Fruit fly (Drosophila melanogaster): Measurements from ENCODE around the gene CG3407.

Gene CG3407

dm6 chr2L:3772937-3773623 lies 40.1 kb downstream of the CG3407 start (continued):
- TF ChIP-seq D (optimal IDR thresholded peaks at IDR 0.05) (no peak), D (GFP tag; optimal IDR thresholded peaks at IDR 0.05) (peak; percentile 49), Dll (GFP tag; IDR thresholded peaks at IDR 0.05; ENCODE audit: partially characterized antibody) (no peak), CG8944 (GFP tag; optimal IDR thresholded peaks at IDR 0.05) (no peak), CG12769 (tag; optimal IDR thresholded peaks at IDR 0.05) (peak; percentile 75), CG34422 (GFP tag; IDR thresholded peaks at IDR 0.05) (peak; percentile 23; the same call in 1 of the 3 replicates), Usf (GFP tag; optimal IDR thresholded peaks at IDR 0.05) (peak; percentile 29), CG11696 (GFP tag; IDR thresholded peaks at IDR 0.05) (no peak), GATAe (GFP tag; conservative IDR thresholded peaks at IDR 0.05) (no peak), shn (GFP tag; optimal IDR thresholded peaks at IDR 0.05) (no peak), danr (GFP tag; IDR thresholded peaks at IDR 0.05) (no peak), chinmo (GFP tag; IDR thresholded peaks at IDR 0.05; ENCODE audit: partially characterized antibody) (peak; percentile 94), Spps (tag; optimal IDR thresholded peaks at IDR 0.05) (peak; percentile 3), NC2β (GFP tag; optimal IDR thresholded peaks at IDR 0.05) (no peak), mirr (GFP tag; optimal IDR thresholded peaks at IDR 0.05) (no peak), CG3163 (GFP tag; optimal IDR thresholded peaks at IDR 0.05) (no peak), CG18262 (tag; optimal IDR thresholded peaks at IDR 0.05) (peak; percentile 82), Nf-YC (tag; optimal IDR thresholded peaks at IDR 0.05) (peak; percentile 53), CG9817 (tag; optimal IDR thresholded peaks at IDR 0.05) (no peak), pzg (GFP tag; optimal IDR thresholded peaks at IDR 0.05) (no peak), Dbx (GFP tag; IDR thresholded peaks at IDR 0.05) (no peak), vfl (GFP tag; optimal IDR thresholded peaks at IDR 0.05) (no peak), Hr51 (GFP tag; optimal IDR thresholded peaks at IDR 0.05) (peak in 1 of 2 experiments; percentile 79), CG11456 (GFP tag; IDR thresholded peaks at IDR 0.05) (no peak), Ada2b (GFP tag; IDR thresholded peaks at IDR 0.05) (no peak)

DNA sequence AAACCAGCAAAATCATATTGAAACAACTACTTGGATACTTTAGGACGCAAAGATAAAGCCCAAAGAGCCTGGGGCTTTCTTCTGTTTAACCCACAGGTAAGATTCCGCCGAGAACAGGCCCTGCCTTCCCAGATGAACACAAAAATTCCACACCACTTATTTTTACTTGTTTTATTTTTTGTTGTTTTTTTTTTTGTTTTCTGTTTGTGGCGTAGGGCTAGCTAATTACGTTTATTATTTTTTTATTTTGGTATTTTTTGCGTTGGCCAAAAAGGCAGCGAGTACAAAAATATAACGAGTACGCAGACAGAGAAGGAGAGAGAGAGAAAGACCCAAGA lies 40.6 kb downstream of the CG3407 start:
- TF ChIP-seq sima (GFP tag; optimal IDR thresholded peaks at IDR 0.05) (no peak), eve (GFP tag; optimal IDR thresholded peaks at IDR 0.05) (peak in 1 of 2 experiments; percentile 44), gem (tag; optimal IDR thresholded peaks at IDR 0.05) (no peak), CG7839 (tag; optimal IDR thresholded peaks at IDR 0.05) (no peak), MTF-1 (GFP tag; optimal IDR thresholded peaks at IDR 0.05; ENCODE audit: borderline replicate concordance) (no peak), sisA (GFP tag; IDR thresholded peaks at IDR 0.05) (no peak), sens (GFP tag) (peak; percentile 69), Gug (GFP tag; IDR thresholded peaks at IDR 0.05) (no peak), Scr (GFP tag; IDR thresholded peaks at IDR 0.05; ENCODE audit: partially characterized antibody) (no peak), stwl (tag; optimal IDR thresholded peaks at IDR 0.05) (peak; percentile 13), CG12155 (GFP tag; optimal IDR thresholded peaks at IDR 0.05) (peak; percentile 92)

dm6 chr2L:3772068-3772428 lies 41.2 kb downstream of the CG3407 start:
- TF ChIP-seq CG14014 (GFP tag; IDR thresholded peaks at IDR 0.05) (no peak), salm (tag; optimal IDR thresholded peaks at IDR 0.05) (no peak), CG12942 (GFP tag; optimal IDR thresholded peaks at IDR 0.05) (no peak), emc (GFP tag; optimal IDR thresholded peaks at IDR 0.05) (no peak), ewg (GFP tag; optimal IDR thresholded peaks at IDR 0.05) (no peak), inv (GFP tag; IDR thresholded peaks at IDR 0.05; ENCODE audit: partially characterized antibody) (no peak), sug (tag; optimal IDR thresholded peaks at IDR 0.05) (peak; percentile 5), sens-2 (GFP tag; IDR thresholded peaks at IDR 0.05) (0 out of 2 replicates have a peak, but pooled peaks have one; percentile 39), CG32772 (GFP tag; IDR thresholded peaks at IDR 0.05) (peak; percentile 10; the same call in 1 of the 2 replicates), esg (GFP tag; conservative IDR thresholded peaks at IDR 0.05) (no peak), CG14050 (GFP tag; IDR thresholded peaks at IDR 0.05) (no peak), maf-S (GFP tag; optimal IDR thresholded peaks at IDR 0.05) (no peak), CrebB (tag; optimal IDR thresholded peaks at IDR 0.05) (no peak), crol (GFP tag; IDR thresholded peaks at IDR 0.05) (peak; percentile 90), gro (GFP tag; optimal IDR thresholded peaks at IDR 0.05) (no peak)

All from whole organism, embryonic.